Worm (Caenorhabditis elegans) whole organism, late embryonic: ENCODE data around the gene fbxa-89.

Experiments used
- K02D7.2 ChIP-seq: sonication (generic microtip); optimal IDR thresholded peaks from 2 replicates; lab custom pipeline; 2017; ENCODE audit warnings: mild to moderate bottlenecking, missing genetic modification characterization, missing compliant biosample characterization
- K09A11.1 ChIP-seq: sonication (generic microtip); optimal IDR thresholded peaks from 2 replicates; lab custom pipeline; 2017; ENCODE audit warnings: antibody characterized with exemption, mild to moderate bottlenecking, missing genetic modification characterization, missing compliant biosample characterization; ENCODE audit not compliant: insufficient read depth
- ahr-1 ChIP-seq: sonication (generic microtip); optimal IDR thresholded peaks from 2 replicates; lab custom pipeline; 2016; ENCODE audit warnings: missing genetic modification characterization, missing compliant biosample characterization
- ceh-18 ChIP-seq: sonication (generic microtip); optimal IDR thresholded peaks from 2 replicates; lab custom pipeline; 2016; ENCODE audit warnings: missing genetic modification characterization, missing compliant biosample characterization
- ceh-19 ChIP-seq: fragments of 200-800 bp; sonication (Bioruptor generic); optimal IDR thresholded peaks from 2 replicates; lab custom pipeline; 2018; ENCODE audit warnings: mild to moderate bottlenecking, missing genetic modification characterization, missing compliant biosample characterization
- ceh-22 ChIP-seq: sonication (generic microtip); optimal IDR thresholded peaks from 2 replicates; lab custom pipeline; 2017; ENCODE audit warnings: missing biosample characterization, missing genetic modification characterization
- ceh-30 ChIP-seq: fragments of 150-350 bp; optimal IDR thresholded peaks from 2 replicates; lab custom pipeline; 2014; ENCODE audit warnings: missing biosample characterization, missing genetic modification characterization
- ceh-48 ChIP-seq: sonication (generic microtip); optimal IDR thresholded peaks from 2 replicates; lab custom pipeline; 2016; ENCODE audit warnings: missing genetic modification characterization, inconsistent platforms, missing compliant biosample characterization
- ceh-6 ChIP-seq: fragments of 200-800 bp; sonication (Bioruptor generic); optimal IDR thresholded peaks from 2 replicates; lab custom pipeline; 2018; ENCODE audit warnings: mild to moderate bottlenecking, missing genetic modification characterization, missing compliant biosample characterization
- ceh-9 ChIP-seq: sonication (generic microtip); optimal IDR thresholded peaks from 2 replicates; lab custom pipeline; 2016; ENCODE audit warnings: mild to moderate bottlenecking, missing genetic modification characterization, inconsistent platforms, missing compliant biosample characterization
- dve-1 ChIP-seq: sonication (generic microtip); optimal IDR thresholded peaks from 2 replicates; lab custom pipeline; 2017; ENCODE audit warnings: antibody characterized with exemption, mild to moderate bottlenecking, missing genetic modification characterization, missing compliant biosample characterization
- elt-4 ChIP-seq: sonication (generic microtip); optimal IDR thresholded peaks from 2 replicates; lab custom pipeline; 2016; ENCODE audit warnings: missing genetic modification characterization, missing compliant biosample characterization
- ets-4 ChIP-seq: sonication (generic microtip); optimal IDR thresholded peaks from 2 replicates; lab custom pipeline; 2016; ENCODE audit warnings: missing genetic modification characterization, missing compliant biosample characterization
- fkh-6 ChIP-seq: sonication (generic microtip); optimal IDR thresholded peaks from 2 replicates; lab custom pipeline; 2016; ENCODE audit warnings: missing genetic modification characterization, missing compliant biosample characterization
- hlh-30 ChIP-seq: sonication (generic microtip); optimal IDR thresholded peaks from 2 replicates; lab custom pipeline; 2017; ENCODE audit warnings: antibody characterized with exemption, missing genetic modification characterization, missing compliant biosample characterization; ENCODE audit not compliant: insufficient read depth
- hlh-6 ChIP-seq: sonication (generic microtip); optimal IDR thresholded peaks from 2 replicates; lab custom pipeline; 2016; ENCODE audit warnings: missing genotype, missing genetic modification characterization, missing compliant biosample characterization
- hlh-8 ChIP-seq: sonication (generic microtip); optimal IDR thresholded peaks from 2 replicates; lab custom pipeline; 2016; ENCODE audit warnings: missing genotype, missing genetic modification characterization, missing compliant biosample characterization
- madf-2 ChIP-seq: sonication (generic microtip); optimal IDR thresholded peaks from 2 replicates; lab custom pipeline; 2017; ENCODE audit warnings: missing genetic modification characterization, missing compliant biosample characterization
- mec-3 ChIP-seq: sonication (generic microtip); optimal IDR thresholded peaks from 2 replicates; lab custom pipeline; 2016; ENCODE audit warnings: borderline replicate concordance, missing genetic modification characterization, missing compliant biosample characterization
- nhr-232 ChIP-seq: sonication (generic microtip); optimal IDR thresholded peaks from 2 replicates; lab custom pipeline; 2016; ENCODE audit warnings: missing genetic modification characterization, missing compliant biosample characterization
- npax-4 ChIP-seq: sonication (generic microtip); optimal IDR thresholded peaks from 2 replicates; lab custom pipeline; 2016; ENCODE audit warnings: missing genetic modification characterization, missing compliant biosample characterization
- pag-3 ChIP-seq: sonication (generic microtip); optimal IDR thresholded peaks from 2 replicates; lab custom pipeline; 2016; ENCODE audit warnings: missing compliant biosample characterization, missing genetic modification characterization, borderline replicate concordance
- pha-4 ChIP-seq: fragments of 150-350 bp; optimal IDR thresholded peaks from 2 replicates; lab custom pipeline; 2018; ENCODE audit warnings: missing biosample characterization, missing genetic modification reagents, missing genetic modification characterization
- pqm-1 ChIP-seq: sonication (generic microtip); optimal IDR thresholded peaks from 2 replicates; lab custom pipeline; 2016; ENCODE audit warnings: missing genetic modification characterization, missing compliant biosample characterization
- pros-1 ChIP-seq: fragments of 150-350 bp; optimal IDR thresholded peaks from 2 replicates; lab custom pipeline; 2014; ENCODE audit warnings: missing biosample characterization, missing genetic modification reagents, missing genetic modification characterization
- ref-2 ChIP-seq: sonication (generic microtip); optimal IDR thresholded peaks from 2 replicates; lab custom pipeline; 2016; ENCODE audit warnings: missing genetic modification characterization, missing compliant biosample characterization
- rnt-1 ChIP-seq: sonication (generic microtip); optimal IDR thresholded peaks from 2 replicates; lab custom pipeline; 2016; ENCODE audit warnings: missing genetic modification characterization, missing compliant biosample characterization
- syd-9 ChIP-seq: sonication (generic microtip); optimal IDR thresholded peaks from 2 replicates; lab custom pipeline; 2016; ENCODE audit warnings: mild to moderate bottlenecking, missing genetic modification characterization, moderate library complexity, missing compliant biosample characterization
- tbx-2 ChIP-seq: sonication (generic microtip); optimal IDR thresholded peaks from 2 replicates; lab custom pipeline; 2016; ENCODE audit warnings: missing genetic modification characterization, missing compliant biosample characterization
- tbx-7 ChIP-seq: sonication (generic microtip); optimal IDR thresholded peaks from 2 replicates; lab custom pipeline; 2016; ENCODE audit warnings: missing genotype, missing genetic modification characterization, missing compliant biosample characterization
- ttx-3 ChIP-seq: sonication (generic microtip); optimal IDR thresholded peaks from 2 replicates; lab custom pipeline; 2016; ENCODE audit warnings: missing genetic modification reagents, missing genetic modification characterization, missing compliant biosample characterization
- zip-5 ChIP-seq: sonication (generic microtip); optimal IDR thresholded peaks from 2 replicates; lab custom pipeline; 2016; ENCODE audit warnings: missing genetic modification characterization, missing compliant biosample characterization

Gene fbxa-89

DNA sequence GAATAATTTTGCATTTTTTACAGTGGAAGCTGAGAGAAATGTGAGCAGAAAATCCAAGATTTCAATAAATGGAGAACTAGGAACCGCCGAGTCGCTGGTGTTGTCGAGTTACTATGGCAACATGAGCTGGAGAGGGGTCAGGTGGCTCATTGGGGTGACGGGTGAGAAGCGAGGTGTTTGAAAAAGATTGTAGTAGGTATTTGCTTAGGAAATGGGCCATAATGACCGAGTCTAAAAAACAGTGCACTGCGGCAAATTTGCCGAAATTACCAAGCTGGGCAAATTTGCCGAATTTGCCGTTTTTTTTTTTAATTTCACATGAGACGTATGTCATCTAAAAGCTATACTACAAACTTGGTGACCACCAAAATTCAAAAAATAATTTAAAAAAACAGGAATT is 33.5 kb upstream of the fbxa-89 start, which contains the start of gene osm-12:
Gene osm-12, minus strand, starts transcription at position 101 of the 400 bp plus-strand sequence.
- TF ChIP-seq pha-4 (tag; lab: Kevin White, UChicago) (no peak), hlh-30 (tag; lab: Kevin White, UChicago) (no peak), hlh-8 (tag; lab: Kevin White, UChicago) (no peak)

DNA sequence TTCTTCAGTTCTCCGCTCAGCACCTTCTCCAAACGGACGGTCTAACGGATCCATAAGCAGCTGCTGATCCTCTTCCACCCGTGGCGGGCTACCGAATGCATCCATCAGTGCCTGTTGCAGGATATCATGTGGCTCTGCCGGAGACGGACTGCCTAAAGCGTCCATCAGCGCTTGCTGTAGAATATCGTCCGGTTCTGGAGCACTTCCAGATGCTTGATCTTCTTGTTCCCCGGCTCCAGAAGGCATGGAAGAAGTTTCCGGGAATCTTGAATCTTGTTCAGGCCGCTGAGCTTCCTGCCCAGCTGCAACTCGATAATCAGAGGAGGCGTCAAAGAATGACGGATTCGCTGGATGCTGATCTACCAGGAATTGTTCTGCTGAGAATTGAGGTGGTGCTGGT is 30.7 kb upstream of the fbxa-89 start:
- TF ChIP-seq hlh-6 (tag; lab: Kevin White, UChicago): no peak
- no peak for TF ChIP-seq madf-2 (tag; lab: Kevin White, UChicago)
- no peak for TF ChIP-seq dve-1 (tag; lab: Kevin White, UChicago)
- TF ChIP-seq ceh-6 (GFP tag; lab: Kevin White, UChicago): no peak
- no peak for TF ChIP-seq ref-2 (tag; lab: Kevin White, UChicago)

DNA sequence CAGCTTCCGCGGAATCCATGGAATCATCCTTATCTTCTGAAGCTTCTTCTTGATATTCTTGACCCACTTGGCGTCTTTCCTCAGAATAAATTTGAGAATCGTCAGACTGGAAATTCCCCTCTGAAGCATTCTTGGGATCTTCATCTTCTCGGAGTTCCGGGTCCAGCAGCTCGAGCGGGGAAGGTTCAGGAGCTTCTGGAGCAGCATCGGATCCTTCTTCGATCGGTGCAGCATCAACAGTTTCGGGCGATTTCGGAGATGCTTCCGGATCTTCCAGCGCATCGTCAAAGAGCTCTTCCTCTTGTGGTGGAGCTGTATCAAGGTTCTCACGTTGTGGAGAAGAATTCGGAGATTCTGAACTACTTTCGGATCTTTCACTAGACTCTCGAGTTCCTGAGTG is 28.4 kb upstream of the fbxa-89 start:
- TF ChIP-seq ceh-30 (tag; lab: Kevin White, UChicago) (no peak), ceh-18 (tag; lab: Kevin White, UChicago) (no peak), ceh-19 (GFP tag; lab: Kevin White, UChicago) (no peak), madf-2 (tag; lab: Kevin White, UChicago) (no peak), tbx-7 (tag; lab: Kevin White, UChicago) (no peak), mec-3 (tag; lab: Kevin White, UChicago) (no peak), hlh-8 (tag; lab: Kevin White, UChicago) (no peak), zip-5 (tag; lab: Kevin White, UChicago) (no peak), K09A11.1 (tag; lab: Kevin White, UChicago) (no peak), rnt-1 (tag; lab: Kevin White, UChicago) (no peak), elt-4 (tag; lab: Kevin White, UChicago) (no peak), pha-4 (tag; lab: Kevin White, UChicago) (no peak), pqm-1 (tag; lab: Kevin White, UChicago) (no peak), nhr-232 (no peak), pros-1 (tag; lab: Kevin White, UChicago) (no peak), npax-4 (tag; lab: Kevin White, UChicago) (no peak)

DNA sequence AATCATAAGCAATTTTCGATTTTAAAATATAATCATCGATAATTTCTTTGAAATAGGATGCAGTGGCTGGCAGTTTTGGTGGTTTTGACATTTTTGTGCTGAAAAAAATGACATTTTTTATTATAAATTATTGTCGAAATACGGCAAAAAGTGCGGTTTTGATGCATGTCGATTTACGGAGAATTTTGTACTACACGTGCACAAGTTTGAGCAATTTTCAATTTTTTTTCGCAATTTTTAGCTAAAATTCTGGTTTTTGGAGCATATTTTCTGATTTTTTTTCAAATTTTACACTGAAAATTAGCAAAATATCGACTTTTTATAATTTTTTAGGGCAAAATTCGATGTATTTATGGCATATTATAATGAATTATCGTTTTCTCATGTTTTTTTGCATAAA is 20.4 kb upstream of the fbxa-89 start, which contains the start of gene Y75B8A.13:
Gene Y75B8A.13, minus strand, starts transcription at position 101 of the 400 bp plus-strand sequence.
- TF ChIP-seq hlh-6 (tag; lab: Kevin White, UChicago) (no peak), fkh-6 (tag; lab: Kevin White, UChicago) (no peak), tbx-7 (tag; lab: Kevin White, UChicago) (no peak), ceh-22 (tag; lab: Kevin White, UChicago) (no peak), pag-3 (no peak), ttx-3 (tag; lab: Kevin White, UChicago) (no peak), ceh-9 (no peak), ceh-48 (tag; lab: Kevin White, UChicago) (no peak), ets-4 (tag; lab: Kevin White, UChicago) (no peak), ceh-18 (tag; lab: Kevin White, UChicago) (no peak), pros-1 (tag; lab: Kevin White, UChicago) (no peak), syd-9 (tag; lab: Kevin White, UChicago) (no peak)

DNA sequence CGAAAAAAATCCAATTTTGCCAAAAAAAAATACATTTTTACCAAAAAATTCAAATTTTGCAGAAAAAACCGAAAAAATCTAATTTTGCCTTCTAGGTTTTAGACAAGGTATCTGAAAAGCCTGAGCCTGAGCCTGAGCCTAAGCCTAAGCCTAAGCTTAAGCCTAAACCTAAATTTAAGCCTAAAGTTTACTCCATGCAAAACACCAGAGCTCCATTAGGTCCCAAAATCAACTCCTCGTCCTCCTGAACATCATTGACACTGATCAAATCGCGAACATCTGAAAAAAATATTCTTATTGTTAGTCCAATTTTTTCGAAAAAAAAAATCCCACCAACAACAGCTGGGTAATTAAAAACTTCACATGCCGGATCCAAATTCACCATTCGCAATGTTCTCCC is 17.9 kb upstream of the fbxa-89 start:
- TF ChIP-seq K02D7.2 (tag; lab: Kevin White, UChicago) (no peak), ceh-19 (GFP tag; lab: Kevin White, UChicago) (no peak), ttx-3 (tag; lab: Kevin White, UChicago) (no peak), tbx-2 (tag; lab: Kevin White, UChicago) (no peak), ahr-1 (tag; lab: Kevin White, UChicago) (no peak)
